Fruit fly (Drosophila melanogaster) whole organism, prepupa: Measurements from ENCODE around the gene Snapin.

Source experiments
- Blimp-1 ChIP-seq: fragments of 200-800 bp; sonication (Bioruptor generic); optimal IDR thresholded peaks from 3 replicates; lab custom pipeline; 2017; ENCODE audit warnings: missing biosample characterization, missing genetic modification characterization, mild to moderate bottlenecking, moderate library complexity, missing genetic modification reagents
- CG10669 ChIP-seq: fragments of 200-800 bp; sonication (Bioruptor generic); optimal IDR thresholded peaks from 3 replicates; lab custom pipeline; 2018; ENCODE audit warnings: missing biosample characterization, mild to moderate bottlenecking, missing genetic modification characterization, moderate library complexity
- CG11294 ChIP-seq: fragments of 200-800 bp; sonication (Bioruptor generic); IDR thresholded peaks from 2 replicates; pipeline ENCODE4 v1.3.6; 2022; ENCODE audit warnings: missing biosample characterization, missing genetic modification characterization
- CG11762 ChIP-seq: fragments of 200-800 bp; sonication (Bioruptor generic); optimal IDR thresholded peaks from 3 replicates; lab custom pipeline; 2016; ENCODE audit warnings: missing biosample characterization, missing genetic modification characterization; ENCODE audit not compliant: insufficient read depth
- CG11902 ChIP-seq: fragments of 200-800 bp; sonication (Bioruptor generic); optimal IDR thresholded peaks from 3 replicates; lab custom pipeline; 2016; ENCODE audit warnings: missing biosample characterization, missing genetic modification characterization
- CG15336 ChIP-seq: fragments of 200-800 bp; sonication (Bioruptor generic); IDR thresholded peaks from 2 replicates; pipeline ENCODE4 v1.3.6; 2022; ENCODE audit warnings: missing biosample characterization, missing genetic modification characterization
- CG1621 ChIP-seq: fragments of 200-800 bp; sonication (Bioruptor generic); optimal IDR thresholded peaks from 3 replicates; lab custom pipeline; 2018; ENCODE audit warnings: missing biosample characterization, mild to moderate bottlenecking, missing genetic modification characterization
- CG16779 ChIP-seq: fragments of 200-800 bp; sonication (Bioruptor generic); optimal IDR thresholded peaks from 3 replicates; lab custom pipeline; 2017; ENCODE audit warnings: missing biosample characterization, mild to moderate bottlenecking, missing genetic modification characterization
- CG3032 ChIP-seq: fragments of 200-800 bp; optimal IDR thresholded peaks from 2 replicates; lab custom pipeline; 2019; ENCODE audit warnings: missing biosample characterization, mild to moderate bottlenecking, missing genetic modification characterization, moderate library complexity
- CG31627 ChIP-seq: fragments of 200-800 bp; sonication (Bioruptor generic); optimal IDR thresholded peaks from 3 replicates; lab custom pipeline; 2016; ENCODE audit warnings: missing biosample characterization, missing genetic modification characterization
- CG32006 ChIP-seq: fragments of 200-800 bp; sonication (Bioruptor generic); optimal IDR thresholded peaks from 3 replicates; lab custom pipeline; 2017; ENCODE audit warnings: missing biosample characterization, mild to moderate bottlenecking, missing genetic modification characterization
- CG4318 ChIP-seq: fragments of 200-800 bp; sonication (Bioruptor generic); optimal IDR thresholded peaks from 3 replicates; lab custom pipeline; 2017; ENCODE audit warnings: missing biosample characterization, mild to moderate bottlenecking, missing genetic modification characterization
- CG6163 ChIP-seq: fragments of 200-800 bp; sonication (Bioruptor generic); IDR thresholded peaks from 3 replicates; pipeline ENCODE4 v1.3.6; 2022; ENCODE audit warnings: missing biosample characterization, missing genetic modification characterization
- CG6276 ChIP-seq: fragments of 200-800 bp; sonication (Bioruptor generic); optimal IDR thresholded peaks from 2 replicates; lab custom pipeline; 2017; ENCODE audit warnings: missing biosample characterization, mild to moderate bottlenecking, missing genetic modification characterization
- CG6792 ChIP-seq: fragments of 200-800 bp; sonication (Bioruptor generic); optimal IDR thresholded peaks from 3 replicates; lab custom pipeline; 2016; ENCODE audit warnings: missing biosample characterization, missing genetic modification characterization
- CG6808 ChIP-seq: fragments of 200-800 bp; sonication (Bioruptor generic); optimal IDR thresholded peaks from 3 replicates; lab custom pipeline; 2017; ENCODE audit warnings: missing biosample characterization, missing genetic modification characterization, mild to moderate bottlenecking, moderate library complexity, missing genetic modification reagents
- CG8632 ChIP-seq: fragments of 200-800 bp; sonication (Bioruptor generic); optimal IDR thresholded peaks from 3 replicates; lab custom pipeline; 2016; ENCODE audit warnings: missing biosample characterization, missing genetic modification characterization
- CG9139 ChIP-seq: fragments of 200-800 bp; sonication (Bioruptor generic); optimal IDR thresholded peaks from 3 replicates; lab custom pipeline; 2017; ENCODE audit warnings: missing biosample characterization, mild to moderate bottlenecking, missing genetic modification characterization
- Eip75B ChIP-seq: fragments of 200-800 bp; sonication (Bioruptor generic); optimal IDR thresholded peaks from 3 replicates; lab custom pipeline; 2016; ENCODE audit warnings: missing biosample characterization, missing genetic modification characterization
- Eip78C ChIP-seq: fragments of 200-800 bp; sonication (Bioruptor generic); peaks from one replicate; lab custom pipeline; 2016; ENCODE audit warnings: missing biosample characterization, missing genetic modification characterization
- Eip93F ChIP-seq: fragments of 200-800 bp; sonication (Bioruptor generic); optimal IDR thresholded peaks from 2 replicates; lab custom pipeline; 2016; ENCODE audit warnings: missing biosample characterization, mild to moderate bottlenecking, missing genetic modification characterization
- Gug ChIP-seq: fragments of 200-800 bp; sonication (Bioruptor generic); IDR thresholded peaks from 2 replicates; pipeline ENCODE4 v1.3.6; 2022; ENCODE audit warnings: missing biosample characterization, missing genetic modification characterization
- Hr39 ChIP-seq: fragments of 200-800 bp; sonication (Bioruptor generic); optimal IDR thresholded peaks from 2 replicates; lab custom pipeline; 2016; ENCODE audit warnings: missing biosample characterization, missing genetic modification characterization
- Hr4 ChIP-seq: fragments of 200-800 bp; sonication (Bioruptor generic); optimal IDR thresholded peaks from 3 replicates; lab custom pipeline; 2016; ENCODE audit warnings: missing biosample characterization, missing genetic modification characterization
- OdsH ChIP-seq: fragments of 200-800 bp; sonication (Bioruptor generic); optimal IDR thresholded peaks from 3 replicates; lab custom pipeline; 2016; ENCODE audit warnings: missing biosample characterization, missing genetic modification characterization
- Sox102F ChIP-seq: fragments of 200-800 bp; sonication (Bioruptor generic); optimal IDR thresholded peaks from 2 replicates; lab custom pipeline; 2016; ENCODE audit warnings: missing biosample characterization, mild to moderate bottlenecking, missing genetic modification characterization
- Sox14 ChIP-seq: fragments of 200-800 bp; sonication (Bioruptor generic); optimal IDR thresholded peaks from 3 replicates; lab custom pipeline; 2016; ENCODE audit warnings: missing biosample characterization, missing genetic modification characterization
- Sox15 ChIP-seq: fragments of 200-800 bp; sonication (Bioruptor generic); optimal IDR thresholded peaks from 3 replicates; lab custom pipeline; 2016; ENCODE audit warnings: missing biosample characterization, missing genetic modification characterization
- achi ChIP-seq: fragments of 200-800 bp; sonication (Bioruptor generic); optimal IDR thresholded peaks from 3 replicates; lab custom pipeline; 2016; ENCODE audit warnings: missing biosample characterization, missing genetic modification characterization
- acj6 ChIP-seq: fragments of 200-800 bp; sonication (Bioruptor generic); optimal IDR thresholded peaks from 3 replicates; lab custom pipeline; 2016; ENCODE audit warnings: missing biosample characterization, missing genetic modification characterization
- cyc ChIP-seq: fragments of 200-800 bp; sonication (Bioruptor generic); optimal IDR thresholded peaks from 3 replicates; lab custom pipeline; 2016; ENCODE audit warnings: missing biosample characterization, missing genetic modification characterization
- dsx ChIP-seq: fragments of 200-800 bp; optimal IDR thresholded peaks from 3 replicates; lab custom pipeline; 2019; ENCODE audit warnings: missing biosample characterization, mild to moderate bottlenecking, missing genetic modification characterization, moderate library complexity; ENCODE audit not compliant: poor library complexity, severe bottlenecking
- eg ChIP-seq: fragments of 200-800 bp; sonication (Bioruptor generic); IDR thresholded peaks from 3 replicates; pipeline ENCODE4 v1.3.6; 2022; ENCODE audit warnings: missing biosample characterization, missing genetic modification characterization
- esn ChIP-seq: fragments of 200-800 bp; sonication (Bioruptor generic); optimal IDR thresholded peaks from 2 replicates; lab custom pipeline; 2016; ENCODE audit warnings: missing biosample characterization, mild to moderate bottlenecking, missing genetic modification characterization, moderate library complexity
- fd59A ChIP-seq: fragments of 200-800 bp; sonication (Bioruptor generic); optimal IDR thresholded peaks from 2 replicates; lab custom pipeline; 2017; ENCODE audit warnings: missing biosample characterization, mild to moderate bottlenecking, missing genetic modification characterization, missing genetic modification reagents
- net ChIP-seq: fragments of 200-800 bp; sonication (Bioruptor generic); optimal IDR thresholded peaks from 3 replicates; lab custom pipeline; 2016; ENCODE audit warnings: missing biosample characterization, missing genetic modification characterization
- pdm3 ChIP-seq: fragments of 200-800 bp; sonication (Bioruptor generic); optimal IDR thresholded peaks from 3 replicates; lab custom pipeline; 2016; ENCODE audit warnings: missing biosample characterization, missing genetic modification characterization
- ss ChIP-seq, 2 experiments: fragments of 200-800 bp; sonication (Bioruptor generic); optimal IDR thresholded peaks; 2 replicates in 1 of 2; 3 replicates in 1 of 2; lab custom pipeline; 2017 to 2018; ENCODE audit warnings: mild to moderate bottlenecking in 2 of 2, missing biosample characterization in 2 of 2, missing genetic modification characterization in 2 of 2, moderate library complexity in 1 of 2
- svp ChIP-seq: fragments of 200-800 bp; sonication (Bioruptor generic); peaks from one replicate; lab custom pipeline; 2016; ENCODE audit warnings: missing biosample characterization, missing genetic modification characterization
- topi ChIP-seq: fragments of 200-800 bp; sonication (Bioruptor generic); optimal IDR thresholded peaks from 3 replicates; lab custom pipeline; 2016; ENCODE audit warnings: missing biosample characterization, missing genetic modification characterization

Gene Snapin

dm6 chr2L:2731370-2732138 lies 27.9 kb downstream of the Snapin start (continued):
- TF ChIP-seq acj6 (GFP tag; lab: Kevin White, UChicago) (peak; percentile 40), dsx (GFP tag; lab: Kevin White, UChicago) (no peak), eg (GFP tag; lab: Robert Waterston, UW) (peak; percentile 71), Sox102F (GFP tag; lab: Kevin White, UChicago) (no peak), Eip93F (GFP tag; lab: Kevin White, UChicago) (no peak), esn (GFP tag; lab: Kevin White, UChicago) (no peak), CG3032 (tag; lab: Kevin White, UChicago) (no peak), CG8632 (GFP tag; lab: Kevin White, UChicago) (no peak), CG15336 (GFP tag; lab: Robert Waterston, UW) (peak; percentile 47), OdsH (GFP tag; lab: Kevin White, UChicago) (peak; percentile 15), net (no peak), Eip75B (GFP tag; lab: Kevin White, UChicago) (no peak), CG1621 (no peak), Hr4 (GFP tag; lab: Kevin White, UChicago) (peak; percentile 73), Hr39 (no peak), CG9139 (no peak), Blimp-1 (GFP tag; lab: Kevin White, UChicago) (no peak), pdm3 (GFP tag; lab: Kevin White, UChicago) (peak; percentile 21), cyc (no peak), topi (GFP tag; lab: Kevin White, UChicago) (no peak), CG6276 (GFP tag; lab: Kevin White, UChicago) (peak; percentile 46), CG16779 (tag; lab: Kevin White, UChicago) (no peak), Gug (peak; percentile 57; the same call in 1 of the 2 replicates), CG11762 (GFP tag; lab: Kevin White, UChicago) (no peak), achi (no peak), CG11902 (no peak), Sox14 (GFP tag; lab: Kevin White, UChicago) (peak; percentile 24), CG6792 (GFP tag; lab: Kevin White, UChicago) (no peak), fd59A (GFP tag; lab: Kevin White, UChicago) (no peak), CG10669 (GFP tag; lab: Kevin White, UChicago) (no peak)

dm6 chr2L:2730756-2731155 lies 28.7 kb downstream of the Snapin start:
- TF ChIP-seq CG4318 (GFP tag; lab: Kevin White, UChicago), result no peak
- TF ChIP-seq Eip78C (GFP tag; lab: Kevin White, UChicago), result peak; percentile 3
- TF ChIP-seq Eip75B (GFP tag; lab: Kevin White, UChicago), result no peak
- no peak for TF ChIP-seq svp (GFP tag; lab: Kevin White, UChicago)
- no peak for TF ChIP-seq Sox15 (GFP tag; lab: Kevin White, UChicago)
- no peak for TF ChIP-seq fd59A (GFP tag; lab: Kevin White, UChicago)
- no peak for TF ChIP-seq CG16779 (tag; lab: Kevin White, UChicago)
- TF ChIP-seq CG31627 (GFP tag; lab: Kevin White, UChicago), result no peak

- peak; percentile 35 for TF ChIP-seq achi
- peak in 1 of 2 experiments; percentile 20 for TF ChIP-seq ss (GFP tag; optimal IDR thresholded peaks at IDR 0.05; lab: Kevin White, UChicago)
- peak; percentile 48; the same call in 1 of the 2 replicates for TF ChIP-seq CG11294 (GFP tag; lab: Robert Waterston, UW)
- TF ChIP-seq CG32006 (GFP tag; lab: Kevin White, UChicago), result peak; percentile 54
- TF ChIP-seq CG1621, result no peak
- TF ChIP-seq svp (GFP tag; lab: Kevin White, UChicago), result no peak
- peak; percentile 57; the same call in 2 of the 3 replicates for TF ChIP-seq eg (GFP tag; lab: Robert Waterston, UW)
- TF ChIP-seq pdm3 (GFP tag; lab: Kevin White, UChicago), result peak; percentile 24
- peak; percentile 3 for TF ChIP-seq dsx (GFP tag; lab: Kevin White, UChicago)
- peak; percentile 66; the same call in 2 of the 3 replicates for TF ChIP-seq CG6163
- peak; percentile 17 for TF ChIP-seq OdsH (GFP tag; lab: Kevin White, UChicago)
- peak; percentile 24 for TF ChIP-seq CG6808 (GFP tag; lab: Kevin White, UChicago)
- TF ChIP-seq Hr4 (GFP tag; lab: Kevin White, UChicago), result peak; percentile 44
- peak; percentile 17 for TF ChIP-seq net
- peak; percentile 28 for TF ChIP-seq Eip78C (GFP tag; lab: Kevin White, UChicago)
- no peak for TF ChIP-seq CG6276 (GFP tag; lab: Kevin White, UChicago)
- TF ChIP-seq esn (GFP tag; lab: Kevin White, UChicago), result no peak
- TF ChIP-seq, all 60 proteins: peak for 13
These were observed 29.6 kb downstream of the Snapin start for dm6 chr2L:2729882-2730281.
